Worm (Caenorhabditis elegans) whole organism, L4/young adult: ENCODE data around the gene clec-62.

Experiments
- dao-5 ChIP-seq: sonication (generic microtip); optimal IDR thresholded peaks from 2 replicates; lab custom pipeline; 2016; ENCODE audit warnings: missing genotype, missing genetic modification characterization, moderate library complexity, missing compliant biosample characterization
- him-1 ChIP-seq: sonication (generic microtip); optimal IDR thresholded peaks from 2 replicates; lab custom pipeline; 2016; ENCODE audit warnings: missing genotype, missing genetic modification reagents, missing genetic modification characterization, missing compliant biosample characterization

DNA sequence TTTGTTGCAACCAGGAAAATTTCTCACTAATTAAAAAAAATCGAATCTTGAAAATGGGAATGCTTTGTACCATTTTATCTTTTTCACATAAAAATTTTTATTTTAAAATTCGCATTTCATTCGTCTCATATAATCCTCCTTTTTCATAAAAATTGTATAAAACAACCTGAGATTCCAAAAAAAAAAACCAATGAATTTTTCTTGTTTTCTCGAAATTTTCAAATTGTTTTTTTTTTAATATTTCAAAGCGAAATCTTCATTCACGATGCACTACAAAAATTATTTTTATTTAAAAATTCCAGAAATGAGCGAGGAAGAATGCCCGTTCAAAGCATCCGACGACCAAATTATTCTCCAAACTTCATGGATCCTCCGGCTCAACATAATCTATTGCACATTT is 10.0 kb downstream of the clec-62 start, which contains the start of gene sra-14:
- TF ChIP-seq him-1 (tag; lab: Kevin White, UChicago) (no peak), dao-5 (tag; lab: Kevin White, UChicago) (no peak)
